Worm (Caenorhabditis elegans): ENCODE results near the gene Y57E12AR.1.
A peak's percentile ranks its signal among the peaks of the same experiment; 100 is the strongest.

Y57E12AR.1 gene

DNA sequence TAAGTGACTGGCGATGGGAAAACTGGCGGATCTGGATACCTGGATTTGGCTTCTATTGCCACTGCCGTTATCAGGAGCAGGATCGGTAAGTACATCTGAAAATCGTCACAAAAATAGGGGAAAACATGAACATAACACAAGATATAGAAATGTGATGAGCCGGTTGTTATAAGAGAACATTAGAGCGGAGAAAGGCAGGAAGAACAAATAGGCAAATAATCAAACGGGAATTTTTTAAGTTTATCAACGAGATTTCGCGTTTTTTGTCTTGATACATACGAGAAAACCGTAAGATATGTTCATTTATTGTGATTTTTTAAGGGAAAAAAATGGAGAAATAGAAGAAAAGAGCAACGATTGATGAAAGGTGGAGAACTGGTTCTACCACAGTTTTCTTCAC is at the start of gene Y57E12AR.1:
Gene Y57E12AR.1, minus strand, starts transcription at position 101 of the 400 bp plus-strand sequence.
- TF ChIP-seq W03F9.2 (tag; optimal IDR thresholded peaks at IDR 0.05) (no peak), dao-5 (tag; optimal IDR thresholded peaks at IDR 0.05) (no peak), him-1 (tag; optimal IDR thresholded peaks at IDR 0.05) (no peak)

DNA sequence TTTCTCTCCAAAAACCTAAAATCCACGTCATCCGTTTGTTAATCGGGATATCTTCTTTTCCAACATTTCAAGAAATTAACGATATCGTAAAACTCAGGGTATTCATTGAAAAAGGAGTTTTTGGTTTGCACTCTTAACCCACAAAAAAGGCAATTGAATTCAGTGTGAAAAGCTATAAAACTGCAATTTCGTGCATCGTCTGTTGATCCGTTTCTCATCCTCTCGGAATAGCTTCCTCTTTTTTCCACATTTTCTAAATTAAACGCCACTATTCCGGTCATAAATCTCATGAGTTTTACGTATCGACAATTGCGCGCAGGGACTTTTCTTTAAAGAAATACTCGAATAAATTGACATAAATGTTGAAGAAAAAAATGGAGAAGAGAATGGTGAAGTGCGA is 47.1 kb upstream of the Y57E12AR.1 start:
- TF ChIP-seq dao-5 (tag; optimal IDR thresholded peaks at IDR 0.05) (no peak), him-1 (tag; optimal IDR thresholded peaks at IDR 0.05) (no peak), W03F9.2 (tag; optimal IDR thresholded peaks at IDR 0.05) (no peak)

DNA sequence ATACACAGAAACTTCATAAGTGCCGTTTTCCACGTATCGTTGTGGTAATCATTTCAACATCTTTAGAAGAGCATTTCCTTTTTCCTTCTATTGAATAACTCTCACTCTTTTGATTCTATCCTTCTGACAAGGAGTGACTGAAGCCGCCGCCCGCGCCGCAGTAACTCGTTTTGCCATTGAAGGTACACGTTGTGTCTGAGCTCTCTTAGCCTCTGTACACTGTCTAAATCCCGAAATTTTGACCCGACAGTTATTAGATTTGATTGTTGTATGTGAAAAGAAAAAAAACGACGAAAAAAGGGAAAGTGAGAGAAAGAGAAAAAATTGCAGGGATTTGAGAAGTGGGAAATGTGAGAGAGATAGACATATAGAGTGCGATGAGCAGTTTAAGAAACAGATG is 46.1 kb upstream of the Y57E12AR.1 start:
- TF ChIP-seq W03F9.2 (tag; optimal IDR thresholded peaks at IDR 0.05): no peak
- TF ChIP-seq dao-5 (tag; optimal IDR thresholded peaks at IDR 0.05): no peak
- no peak for TF ChIP-seq him-1 (tag; optimal IDR thresholded peaks at IDR 0.05)

DNA sequence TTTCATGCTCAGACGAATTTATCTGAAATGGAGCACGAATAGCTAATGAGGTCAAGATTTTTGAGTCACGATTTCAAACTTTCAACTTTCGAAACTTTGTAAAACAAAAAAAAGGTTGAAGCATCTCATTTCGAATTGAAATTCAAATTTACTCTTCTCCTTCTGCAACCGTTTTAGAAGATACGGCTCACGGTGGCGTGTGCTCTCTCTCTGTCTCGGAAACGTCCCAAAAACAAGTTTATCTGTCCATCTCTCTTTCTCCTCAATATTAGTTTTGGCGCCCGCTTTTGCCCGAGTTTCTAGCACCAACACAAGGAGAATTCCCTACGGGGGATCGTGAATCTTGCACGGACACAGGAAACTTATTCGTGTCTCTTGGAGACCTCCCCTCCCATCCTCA is 45.2 kb upstream of the Y57E12AR.1 start:
- TF ChIP-seq W03F9.2 (tag; optimal IDR thresholded peaks at IDR 0.05) (no peak), dao-5 (tag; optimal IDR thresholded peaks at IDR 0.05) (no peak), him-1 (tag; optimal IDR thresholded peaks at IDR 0.05) (no peak)

DNA sequence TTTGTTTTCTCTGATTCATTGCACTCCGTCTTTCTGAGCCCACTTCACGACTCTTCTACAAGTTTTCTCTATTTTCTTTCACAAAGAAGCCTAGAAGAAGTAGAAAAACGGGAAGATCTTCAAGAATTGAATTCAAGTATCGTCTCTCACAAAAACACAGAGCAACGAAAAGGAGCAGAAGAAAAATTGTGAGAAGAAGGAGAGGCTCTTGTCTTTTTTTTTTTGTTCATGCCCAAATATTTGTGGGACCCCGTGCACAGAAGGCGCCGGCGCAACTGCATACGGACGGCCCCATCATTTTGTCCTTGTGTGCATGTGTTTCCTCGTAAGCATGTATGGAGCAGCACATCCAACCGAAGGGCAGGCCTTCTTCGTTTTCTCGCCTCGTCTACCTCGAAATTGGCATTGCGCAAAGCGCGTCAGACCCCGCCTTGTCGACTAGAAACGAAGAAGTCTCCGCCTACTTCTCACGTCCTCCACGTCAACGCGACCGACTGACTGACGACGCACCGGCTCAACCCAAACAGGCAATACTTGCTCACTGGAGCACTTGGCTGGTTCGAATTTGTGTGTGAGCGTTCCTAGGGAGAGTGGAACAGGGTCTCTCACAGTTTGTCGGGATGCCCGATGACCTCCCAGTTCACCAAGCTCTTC is 41.5 kb upstream of the Y57E12AR.1 start:
- TF ChIP-seq dao-5 (tag; optimal IDR thresholded peaks at IDR 0.05) (no peak), him-1 (tag; optimal IDR thresholded peaks at IDR 0.05) (peak; percentile 17), W03F9.2 (tag; optimal IDR thresholded peaks at IDR 0.05) (no peak)

DNA sequence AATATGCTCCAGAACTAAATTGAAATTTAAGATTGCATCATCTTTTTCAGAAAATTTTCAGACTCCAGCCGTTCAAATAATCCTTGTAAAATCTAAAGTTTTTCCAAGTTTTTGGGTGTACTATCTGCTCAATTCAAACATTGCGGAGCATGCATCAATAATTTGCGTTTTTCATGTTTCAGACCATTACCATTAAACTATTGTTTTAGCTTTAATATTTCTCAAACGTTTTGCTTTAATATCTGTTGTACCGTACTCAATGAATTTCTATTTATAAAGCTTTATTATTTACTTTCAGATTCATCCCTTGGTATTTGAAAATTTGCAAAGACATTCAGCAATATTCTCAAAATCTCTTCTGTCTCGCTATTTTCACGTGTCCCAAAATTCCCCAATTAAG is 38.1 kb upstream of the Y57E12AR.1 start, which contains the start of gene odr-2:
Gene odr-2, plus strand, starts transcription at position 301 of the 400 bp plus-strand sequence.
- TF ChIP-seq dao-5 (tag; optimal IDR thresholded peaks at IDR 0.05) (no peak), W03F9.2 (tag; optimal IDR thresholded peaks at IDR 0.05) (no peak), him-1 (tag; optimal IDR thresholded peaks at IDR 0.05) (no peak)

DNA sequence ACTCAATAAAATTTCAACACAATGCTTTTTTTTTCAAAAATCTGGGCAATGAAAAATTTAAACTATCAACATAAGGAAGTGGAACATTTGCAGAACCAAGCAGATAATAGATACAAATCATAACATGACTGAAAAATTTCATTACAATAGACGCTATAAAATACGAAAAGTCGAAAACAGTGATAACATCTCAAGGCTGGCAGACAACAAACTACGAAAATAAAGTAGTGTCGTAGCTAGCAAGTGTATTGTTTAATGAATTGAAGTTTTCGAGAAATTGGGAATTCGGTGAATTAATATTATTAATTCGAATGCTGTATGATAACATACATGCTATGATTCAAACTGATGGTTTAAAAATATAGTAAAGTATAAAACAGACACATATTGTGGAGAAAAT is 31.7 kb upstream of the Y57E12AR.1 start:
- TF ChIP-seq dao-5 (tag; optimal IDR thresholded peaks at IDR 0.05) (no peak), him-1 (tag; optimal IDR thresholded peaks at IDR 0.05) (no peak), W03F9.2 (tag; optimal IDR thresholded peaks at IDR 0.05) (no peak)

DNA sequence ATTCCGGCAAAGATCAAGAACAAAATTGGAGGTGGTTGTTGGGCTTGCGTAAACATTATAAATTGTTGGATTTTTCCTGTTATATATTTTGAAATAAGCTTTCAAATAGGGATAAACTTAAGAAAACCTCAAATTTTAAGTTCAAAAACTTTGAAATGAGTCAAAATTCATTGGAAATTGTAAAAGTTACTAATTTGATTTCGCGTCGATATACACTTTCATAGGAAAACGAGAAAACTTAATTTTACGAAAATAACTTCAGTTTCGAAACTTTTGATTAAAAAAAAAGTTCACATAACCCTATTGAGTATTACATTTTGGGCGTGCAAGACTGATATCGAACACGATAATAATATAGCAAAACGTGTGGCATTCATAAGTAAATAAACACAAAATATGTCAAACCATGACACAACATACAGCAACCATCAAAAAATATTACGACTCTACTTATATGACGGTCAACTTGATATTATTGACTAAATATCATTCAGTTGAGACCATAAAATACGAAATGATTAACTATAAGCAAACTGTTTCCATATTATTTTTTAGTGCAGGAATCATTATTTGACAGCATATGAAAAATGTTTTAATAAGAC is 31.1 kb upstream of the Y57E12AR.1 start:
- TF ChIP-seq dao-5 (tag; optimal IDR thresholded peaks at IDR 0.05) (no peak), him-1 (tag; optimal IDR thresholded peaks at IDR 0.05) (no peak), W03F9.2 (tag; optimal IDR thresholded peaks at IDR 0.05) (no peak)

DNA sequence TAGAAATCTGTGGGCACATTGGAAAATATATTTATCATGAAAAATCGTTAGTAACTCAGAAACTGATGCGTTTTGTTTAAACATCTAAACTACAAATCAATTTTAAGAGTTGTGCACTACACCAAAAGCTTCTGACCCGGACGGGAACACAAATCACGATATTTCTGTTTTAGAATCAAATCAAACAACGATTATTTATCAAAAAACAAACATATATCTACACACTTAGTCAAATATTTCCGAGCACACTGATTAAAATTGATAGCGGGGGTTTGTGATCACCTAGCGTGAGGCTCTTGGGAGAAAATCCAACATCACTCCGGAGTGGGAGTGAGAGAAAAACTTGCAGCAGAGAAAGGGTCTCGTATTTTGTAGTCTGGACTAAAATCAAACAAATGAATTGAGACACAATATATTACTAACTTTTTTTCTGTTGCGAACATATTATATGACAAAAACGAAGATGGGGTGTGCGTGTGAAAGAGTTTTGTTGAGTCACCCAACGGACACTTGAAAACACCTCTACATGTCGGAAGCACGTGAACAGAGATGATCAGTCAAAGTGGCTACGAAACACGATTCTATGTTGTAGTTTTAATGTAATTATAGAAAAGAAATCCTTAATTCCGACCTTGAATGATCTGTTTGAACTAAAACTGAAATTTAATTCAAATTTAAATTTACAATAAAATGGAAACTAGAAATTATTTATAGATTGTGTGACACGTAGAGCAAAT is 30.3 kb upstream of the Y57E12AR.1 start:
- TF ChIP-seq W03F9.2 (tag; optimal IDR thresholded peaks at IDR 0.05): no peak
- no peak for TF ChIP-seq dao-5 (tag; optimal IDR thresholded peaks at IDR 0.05)
- TF ChIP-seq him-1 (tag; optimal IDR thresholded peaks at IDR 0.05): no peak

DNA sequence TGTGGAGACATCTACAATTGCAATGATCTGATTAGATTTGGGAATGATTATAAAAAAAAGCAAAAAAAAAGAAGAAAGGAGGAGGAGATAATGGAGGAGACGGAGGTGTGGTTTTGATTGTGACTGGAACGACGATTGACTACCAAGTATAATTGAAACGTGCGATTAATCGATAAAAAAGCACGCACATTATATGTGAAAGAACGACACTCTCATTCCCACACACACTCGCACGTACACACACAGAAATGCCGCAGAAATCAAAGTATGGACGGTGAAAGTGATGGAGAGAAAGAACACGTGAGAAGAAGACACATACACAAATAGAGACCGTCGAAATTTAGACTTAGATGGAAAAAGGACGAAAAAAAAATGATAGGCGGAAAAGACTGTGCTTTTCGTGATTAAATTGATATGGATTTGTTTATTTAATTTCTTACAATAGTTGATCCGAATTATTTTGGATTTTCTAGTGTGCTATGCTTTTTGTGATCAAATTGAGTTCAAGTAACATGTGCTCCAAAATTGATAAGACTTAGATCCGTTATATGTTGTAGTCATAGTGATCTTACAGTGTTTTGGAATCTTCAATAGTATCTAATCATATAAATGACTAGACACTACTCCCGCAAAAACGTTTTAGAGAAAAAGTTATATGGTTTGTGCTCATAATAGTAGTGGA is 28.7 kb upstream of the Y57E12AR.1 start, which contains the start of gene nhr-135:
Gene nhr-135, minus strand, starts transcription at position 51 of the 682 bp plus-strand sequence.
- peak; percentile 42 for TF ChIP-seq W03F9.2 (tag; optimal IDR thresholded peaks at IDR 0.05)
- no peak for TF ChIP-seq dao-5 (tag; optimal IDR thresholded peaks at IDR 0.05)

DNA sequence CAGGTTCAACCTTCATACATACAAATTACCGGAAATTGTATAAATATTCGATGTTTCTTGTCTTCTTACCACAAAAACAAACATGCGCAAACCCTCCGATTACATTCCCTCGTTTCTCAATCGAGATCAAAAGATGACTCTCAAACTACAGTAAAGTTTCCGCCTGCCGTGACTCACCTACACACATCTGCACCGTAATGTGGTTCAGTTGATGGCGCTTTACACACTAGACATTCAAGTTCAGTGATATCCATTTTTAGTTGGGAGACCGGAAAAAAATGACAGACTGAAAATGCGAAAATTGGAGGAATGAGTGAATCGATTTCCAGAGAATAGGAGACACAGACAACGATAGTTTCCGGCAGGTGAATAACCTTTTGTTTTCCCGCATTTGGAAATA is 26.2 kb upstream of the Y57E12AR.1 start, which contains the start of gene nhr-286:
Gene nhr-286, minus strand, starts transcription at position 324 of the 400 bp plus-strand sequence.
- TF ChIP-seq W03F9.2 (tag; optimal IDR thresholded peaks at IDR 0.05) (no peak), dao-5 (tag; optimal IDR thresholded peaks at IDR 0.05) (no peak), him-1 (tag; optimal IDR thresholded peaks at IDR 0.05) (no peak)

DNA sequence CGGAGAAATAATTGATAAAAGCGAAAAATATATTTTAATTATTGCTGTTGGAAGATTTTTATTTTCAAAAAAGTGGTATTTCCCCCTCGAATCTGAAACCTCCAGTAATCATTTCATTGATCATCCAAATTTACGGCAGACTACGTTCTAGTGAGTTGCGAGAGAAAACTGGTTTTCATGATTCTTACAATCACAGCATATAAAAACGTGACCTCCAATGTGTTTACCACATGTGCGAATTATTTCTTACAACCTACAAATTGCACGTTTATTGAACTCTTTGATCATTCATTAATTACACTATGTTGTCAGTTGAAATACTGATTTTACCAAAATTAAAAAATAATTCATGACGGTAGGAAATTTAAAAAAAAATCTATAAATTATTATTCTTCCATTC is 24.1 kb upstream of the Y57E12AR.1 start:
- TF ChIP-seq him-1 (tag; optimal IDR thresholded peaks at IDR 0.05): no peak
- TF ChIP-seq W03F9.2 (tag; optimal IDR thresholded peaks at IDR 0.05): peak; percentile 7
- TF ChIP-seq dao-5 (tag; optimal IDR thresholded peaks at IDR 0.05): no peak

DNA sequence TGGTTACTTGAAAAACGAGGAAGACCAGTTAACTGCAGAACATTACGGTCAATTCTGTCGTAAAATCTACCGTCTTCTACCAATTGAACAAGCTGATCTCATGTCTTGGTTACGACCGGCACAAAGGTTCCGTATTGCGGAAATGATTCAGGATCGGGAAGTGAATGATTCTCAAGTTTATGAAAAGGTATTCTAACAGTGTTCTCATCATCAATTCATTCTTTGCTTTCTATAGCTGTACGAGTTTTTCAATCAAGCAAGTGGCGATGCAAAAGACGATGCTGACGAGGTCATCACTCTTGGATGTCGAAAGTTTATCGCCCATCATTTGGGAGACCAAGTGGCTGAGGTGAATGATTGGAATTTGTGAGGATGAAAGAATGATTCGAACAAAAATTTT is 22.2 kb upstream of the Y57E12AR.1 start:
- no peak for TF ChIP-seq dao-5 (tag; optimal IDR thresholded peaks at IDR 0.05)
- TF ChIP-seq W03F9.2 (tag; optimal IDR thresholded peaks at IDR 0.05): no peak
- TF ChIP-seq him-1 (tag; optimal IDR thresholded peaks at IDR 0.05): no peak
